Worm (Caenorhabditis elegans) whole organism, L3 larva: Measurements from ENCODE around the gene memb-1.

Source experiments
- ama-1 ChIP-seq: fragments of 150-350 bp; optimal IDR thresholded peaks from 2 replicates; lab custom pipeline; 2018
- ceh-16 ChIP-seq: sonication (generic microtip); optimal IDR thresholded peaks from 2 replicates; lab custom pipeline; 2017; ENCODE audit warnings: missing biosample characterization, missing genetic modification characterization
- ceh-82 ChIP-seq: fragments of 150-350 bp; optimal IDR thresholded peaks from 2 replicates; lab custom pipeline; 2014; ENCODE audit warnings: missing biosample characterization, missing genetic modification characterization
- egl-27 ChIP-seq: sonication (generic microtip); optimal IDR thresholded peaks from 4 replicates; lab custom pipeline; 2017; ENCODE audit warnings: missing biosample characterization, missing genetic modification reagents, missing genetic modification characterization
- elt-3 ChIP-seq, 3 experiments: fragments of 150-350 bp in 1 of 3; sonication (generic microtip) in 2 of 3; optimal IDR thresholded peaks; 2 replicates in 2 of 3; 4 replicates in 1 of 3; lab custom pipeline; 2014 to 2017; ENCODE audit warnings: missing biosample characterization in 3 of 3, missing genetic modification characterization in 3 of 3
- fkh-10 ChIP-seq: sonication (generic microtip); optimal IDR thresholded peaks from 2 replicates; lab custom pipeline; 2017; ENCODE audit warnings: missing biosample characterization, missing genetic modification reagents, missing genetic modification characterization
- nhr-28 ChIP-seq: fragments of 150-350 bp; optimal IDR thresholded peaks from 2 replicates; lab custom pipeline; 2014; ENCODE audit warnings: missing biosample characterization, missing genetic modification characterization
- nhr-76 ChIP-seq: fragments of 150-350 bp; sonication (generic microtip); optimal IDR thresholded peaks from 5 replicates; lab custom pipeline; 2014; ENCODE audit warnings: missing biosample characterization, missing genetic modification characterization
- nhr-77 ChIP-seq: fragments of 150-350 bp; optimal IDR thresholded peaks from 2 replicates; lab custom pipeline; 2014; ENCODE audit warnings: missing biosample characterization, missing genetic modification characterization
- skn-1 ChIP-seq: fragments of 150-350 bp; optimal IDR thresholded peaks from 2 replicates; lab custom pipeline; 2014; ENCODE audit warnings: missing biosample characterization, missing genetic modification characterization
- snpc-4 ChIP-seq: fragments of 150-350 bp; optimal IDR thresholded peaks from 2 replicates; lab custom pipeline; 2014; ENCODE audit warnings: missing biosample characterization, missing genetic modification characterization
- tbx-2 ChIP-seq: sonication (generic microtip); optimal IDR thresholded peaks from 2 replicates; lab custom pipeline; 2016; ENCODE audit warnings: mild to moderate bottlenecking, missing genetic modification characterization, missing compliant biosample characterization
- ztf-11 ChIP-seq: fragments of 150-350 bp; optimal IDR thresholded peaks from 2 replicates; lab custom pipeline; 2014; ENCODE audit warnings: missing biosample characterization, missing genetic modification characterization

- TF ChIP-seq tbx-2 (tag; lab: Kevin White, UChicago) (no peak), skn-1 (tag; lab: Kevin White, UChicago) (no peak), nhr-28 (tag; lab: Kevin White, UChicago) (no peak), ama-1 (lab: Kevin White, UChicago) (no peak), nhr-76 (no peak), egl-27 (no peak), elt-3 (tag; optimal IDR thresholded peaks at IDR 0.05; lab: Kevin White, UChicago) (no peak), snpc-4 (no peak), ztf-11 (tag; lab: Kevin White, UChicago) (no peak), ceh-16 (tag; lab: Kevin White, UChicago) (no peak), ceh-82 (tag; lab: Kevin White, UChicago) (no peak), nhr-77 (tag; lab: Kevin White, UChicago) (no peak), fkh-10 (GFP tag; lab: Kevin White, UChicago) (no peak)
These were observed 30.8 kb upstream of the memb-1 start, which contains the start of gene gap-2 for ce11 chrX:9472170-9472569.
